Worm (Caenorhabditis elegans) whole organism, L1 larva: ENCODE data around the gene nra-1.

Experiments used
- C16A3.4 ChIP-seq: fragments of 150-350 bp; optimal IDR thresholded peaks from 2 replicates; lab custom pipeline; 2014; ENCODE audit warnings: missing biosample characterization, missing genetic modification characterization
- C34B4.2 ChIP-seq: sonication (generic microtip); optimal IDR thresholded peaks from 2 replicates; lab custom pipeline; 2017; ENCODE audit warnings: mild to moderate bottlenecking, missing genetic modification characterization, missing compliant biosample characterization
- F16B12.6 ChIP-seq: fragments of 150-350 bp; optimal IDR thresholded peaks from 2 replicates; lab custom pipeline; 2014; ENCODE audit warnings: missing biosample characterization, missing genetic modification characterization
- Y116A8C.19 ChIP-seq: sonication (generic microtip); optimal IDR thresholded peaks from 2 replicates; lab custom pipeline; 2016; ENCODE audit warnings: missing compliant biosample characterization, missing genetic modification characterization, borderline replicate concordance
- aha-1 ChIP-seq: fragments of 150-350 bp; optimal IDR thresholded peaks from 2 replicates; lab custom pipeline; 2014; ENCODE audit warnings: missing biosample characterization, missing genetic modification characterization
- alr-1 ChIP-seq: fragments of 200-800 bp; sonication (Bioruptor generic); optimal IDR thresholded peaks from 2 replicates; lab custom pipeline; 2018; ENCODE audit warnings: borderline replicate concordance, mild to moderate bottlenecking, missing genetic modification characterization, missing compliant biosample characterization
- aly-2 ChIP-seq: fragments of 150-350 bp; optimal IDR thresholded peaks from 2 replicates; lab custom pipeline; 2014; ENCODE audit warnings: missing biosample characterization, missing genetic modification characterization
- blmp-1 ChIP-seq: fragments of 150-350 bp; optimal IDR thresholded peaks from 2 replicates; lab custom pipeline; 2014; ENCODE audit warnings: missing biosample characterization, missing genetic modification characterization
- ceh-63 ChIP-seq: fragments of 200-800 bp; sonication (Bioruptor generic); optimal IDR thresholded peaks from 2 replicates; lab custom pipeline; 2018; ENCODE audit warnings: mild to moderate bottlenecking, missing genetic modification characterization, missing compliant biosample characterization
- ceh-82 ChIP-seq, 3 experiments: fragments of 150-350 bp in 1 of 3; sonication (generic microtip) in 2 of 3; optimal IDR thresholded peaks; 2 replicates each; lab custom pipeline; 2014 to 2017; ENCODE audit warnings: missing biosample characterization in 3 of 3, missing genetic modification characterization in 3 of 3
- ceh-88 ChIP-seq: fragments of 200-800 bp; sonication (Bioruptor generic); IDR thresholded peaks from 2 replicates; pipeline ENCODE4 v1.3.6; 2022; ENCODE audit warnings: missing genetic modification characterization, missing compliant biosample characterization
- dsc-1 ChIP-seq: sonication (generic microtip); optimal IDR thresholded peaks from 2 replicates; lab custom pipeline; 2016; ENCODE audit warnings: mild to moderate bottlenecking, missing genetic modification characterization, missing compliant biosample characterization
- efl-1 ChIP-seq, 4 experiments: fragments of 150-350 bp; optimal IDR thresholded peaks in 3 of 4; peaks in 1 of 4; 1 replicate in 1 of 4; 2 replicates in 3 of 4; lab custom pipeline; 2014; ENCODE audit warnings: missing biosample characterization in 2 of 4, missing genetic modification characterization in 2 of 4, missing genetic modification reagents in 2 of 4
- egl-27 ChIP-seq, 2 experiments: fragments of 150-350 bp in 1 of 2; sonication (generic microtip); optimal IDR thresholded peaks; 3 replicates each; lab custom pipeline; 2017 to 2018; ENCODE audit warnings: missing biosample characterization in 2 of 2, missing genetic modification characterization in 2 of 2, missing genetic modification reagents in 2 of 2
- elt-2 ChIP-seq: sonication (generic microtip); optimal IDR thresholded peaks from 2 replicates; lab custom pipeline; 2016; ENCODE audit warnings: missing genetic modification characterization, mild to moderate bottlenecking, inconsistent platforms, missing compliant biosample characterization, missing genetic modification reagents
- elt-3 ChIP-seq, 6 experiments: fragments of 150-350 bp in 1 of 6; sonication (generic microtip); optimal IDR thresholded peaks; 2 replicates each; lab custom pipeline; 2017 to 2018; ENCODE audit warnings: missing biosample characterization in 6 of 6, missing genetic modification characterization in 6 of 6, inconsistent platforms in 1 of 6
- ets-5 ChIP-seq: fragments of 200-800 bp; sonication (Bioruptor generic); IDR thresholded peaks from 2 replicates; pipeline ENCODE4 v1.3.6; 2022; ENCODE audit warnings: missing genetic modification characterization, missing compliant biosample characterization
- fkh-8 ChIP-seq: sonication (generic microtip); optimal IDR thresholded peaks from 2 replicates; lab custom pipeline; 2016; ENCODE audit warnings: mild to moderate bottlenecking, missing genetic modification characterization, missing compliant biosample characterization
- grh-1 ChIP-seq: fragments of 200-800 bp; sonication (Bioruptor generic); IDR thresholded peaks from 2 replicates; pipeline ENCODE4 v1.3.6; 2022; ENCODE audit warnings: missing genetic modification reagents, missing genetic modification characterization, missing compliant biosample characterization
- hlh-17 ChIP-seq: fragments of 200-800 bp; sonication (Bioruptor generic); optimal IDR thresholded peaks from 2 replicates; lab custom pipeline; 2018; ENCODE audit warnings: missing genetic modification characterization, mild to moderate bottlenecking, missing compliant biosample characterization, moderate library complexity, borderline replicate concordance
- hpl-2 ChIP-seq: fragments of 150-350 bp; optimal IDR thresholded peaks from 2 replicates; lab custom pipeline; 2014; ENCODE audit warnings: missing biosample characterization, missing genetic modification reagents, missing genetic modification characterization
- lin-14 ChIP-seq: fragments of 200-800 bp; sonication (Bioruptor generic); optimal IDR thresholded peaks from 2 replicates; lab custom pipeline; 2018; ENCODE audit warnings: mild to moderate bottlenecking, missing genetic modification characterization, moderate library complexity, missing compliant biosample characterization
- lin-35 ChIP-seq, 2 experiments: fragments of 150-350 bp; optimal IDR thresholded peaks; 2 replicates each; lab custom pipeline; 2014; ENCODE audit warnings: missing biosample characterization in 2 of 2, missing genetic modification characterization in 2 of 2, missing genetic modification reagents in 2 of 2
- lir-3 ChIP-seq: sonication (generic microtip); optimal IDR thresholded peaks from 2 replicates; lab custom pipeline; 2016; ENCODE audit warnings: mild to moderate bottlenecking, missing genetic modification characterization, moderate library complexity, missing compliant biosample characterization; ENCODE audit not compliant: poor library complexity
- lsy-2 ChIP-seq, 2 experiments: fragments of 150-350 bp; optimal IDR thresholded peaks; 2 replicates each; lab custom pipeline; 2014; ENCODE audit warnings: missing biosample characterization in 2 of 2, missing genetic modification characterization in 2 of 2
- mab-9 ChIP-seq: fragments of 200-800 bp; sonication (Bioruptor generic); IDR thresholded peaks from 2 replicates; pipeline ENCODE4 v1.3.6; 2022; ENCODE audit warnings: missing genetic modification reagents, missing genetic modification characterization, missing compliant biosample characterization
- mdl-1 ChIP-seq, 2 experiments: fragments of 150-350 bp; optimal IDR thresholded peaks; 2 replicates each; lab custom pipeline; 2014 to 2017; ENCODE audit warnings: missing biosample characterization in 2 of 2, missing genetic modification characterization in 2 of 2, inconsistent platforms in 1 of 2
- mef-2 ChIP-seq: fragments of 150-350 bp; optimal IDR thresholded peaks from 2 replicates; lab custom pipeline; 2014; ENCODE audit warnings: missing biosample characterization, missing genetic modification characterization
- mep-1 ChIP-seq: fragments of 150-350 bp; optimal IDR thresholded peaks from 2 replicates; lab custom pipeline; 2014; ENCODE audit warnings: missing biosample characterization, missing genetic modification characterization
- nhr-11 ChIP-seq: fragments of 150-350 bp; optimal IDR thresholded peaks from 2 replicates; lab custom pipeline; 2014; ENCODE audit warnings: missing biosample characterization, missing genetic modification characterization
- nhr-12 ChIP-seq: sonication (generic microtip); optimal IDR thresholded peaks from 2 replicates; lab custom pipeline; 2017; ENCODE audit warnings: missing biosample characterization, missing genetic modification characterization
- nhr-19 ChIP-seq: fragments of 200-800 bp; sonication (Bioruptor generic); conservative IDR thresholded peaks from 2 replicates; pipeline ENCODE4 v1.3.6; 2022; ENCODE audit warnings: missing genetic modification characterization, missing compliant biosample characterization
- nhr-20 ChIP-seq: sonication (generic microtip); optimal IDR thresholded peaks from 2 replicates; lab custom pipeline; 2016; ENCODE audit warnings: mild to moderate bottlenecking, missing genetic modification characterization, missing compliant biosample characterization
- nhr-28 ChIP-seq: fragments of 150-350 bp; optimal IDR thresholded peaks from 2 replicates; lab custom pipeline; 2014; ENCODE audit warnings: missing biosample characterization, missing genetic modification characterization
- nhr-71 ChIP-seq: sonication (generic microtip); optimal IDR thresholded peaks from 2 replicates; lab custom pipeline; 2016; ENCODE audit warnings: mild to moderate bottlenecking, missing genetic modification characterization, moderate library complexity, missing compliant biosample characterization
- nhr-85 ChIP-seq: sonication (generic microtip); peaks from one replicate; lab custom pipeline; 2016; ENCODE audit warnings: missing genetic modification characterization, inconsistent platforms, missing compliant biosample characterization
- nhr-90 ChIP-seq: sonication (generic microtip); optimal IDR thresholded peaks from 2 replicates; lab custom pipeline; 2016; ENCODE audit warnings: mild to moderate bottlenecking, missing genetic modification characterization, missing compliant biosample characterization; ENCODE audit not compliant: poor library complexity
- pax-3 ChIP-seq: fragments of 200-800 bp; sonication (Bioruptor generic); optimal IDR thresholded peaks from 2 replicates; lab custom pipeline; 2018; ENCODE audit warnings: mild to moderate bottlenecking, missing genetic modification characterization, moderate library complexity, missing compliant biosample characterization
- snu-23 ChIP-seq: sonication (generic microtip); optimal IDR thresholded peaks from 2 replicates; lab custom pipeline; 2016; ENCODE audit warnings: missing genetic modification characterization, missing compliant biosample characterization
- sox-4 ChIP-seq: sonication (generic microtip); optimal IDR thresholded peaks from 2 replicates; lab custom pipeline; 2016; ENCODE audit warnings: missing genetic modification characterization, missing compliant biosample characterization
- sptf-1 ChIP-seq: fragments of 150-350 bp; optimal IDR thresholded peaks from 2 replicates; lab custom pipeline; 2014; ENCODE audit warnings: missing biosample characterization, missing genetic modification characterization
- sup-37 ChIP-seq: fragments of 200-800 bp; sonication (Bioruptor generic); optimal IDR thresholded peaks from 2 replicates; lab custom pipeline; 2018; ENCODE audit warnings: mild to moderate bottlenecking, missing genetic modification characterization, missing compliant biosample characterization
- tbx-2 ChIP-seq: sonication (generic microtip); optimal IDR thresholded peaks from 2 replicates; lab custom pipeline; 2016; ENCODE audit warnings: missing genetic modification characterization, missing compliant biosample characterization
- tlp-1 ChIP-seq: fragments of 150-350 bp; optimal IDR thresholded peaks from 2 replicates; lab custom pipeline; 2014; ENCODE audit warnings: missing biosample characterization, missing genetic modification characterization
- unc-30 ChIP-seq: sonication (generic microtip); optimal IDR thresholded peaks from 2 replicates; lab custom pipeline; 2017; ENCODE audit warnings: missing biosample characterization, missing genetic modification characterization
- unc-62 ChIP-seq: fragments of 150-350 bp; optimal IDR thresholded peaks from 2 replicates; lab custom pipeline; 2014; ENCODE audit warnings: missing biosample characterization, missing genetic modification reagents, missing genetic modification characterization
- vab-15 ChIP-seq: sonication (generic microtip); optimal IDR thresholded peaks from 2 replicates; lab custom pipeline; 2017; ENCODE audit warnings: missing genotype, mild to moderate bottlenecking, missing genetic modification characterization, missing compliant biosample characterization

nra-1 gene

DNA sequence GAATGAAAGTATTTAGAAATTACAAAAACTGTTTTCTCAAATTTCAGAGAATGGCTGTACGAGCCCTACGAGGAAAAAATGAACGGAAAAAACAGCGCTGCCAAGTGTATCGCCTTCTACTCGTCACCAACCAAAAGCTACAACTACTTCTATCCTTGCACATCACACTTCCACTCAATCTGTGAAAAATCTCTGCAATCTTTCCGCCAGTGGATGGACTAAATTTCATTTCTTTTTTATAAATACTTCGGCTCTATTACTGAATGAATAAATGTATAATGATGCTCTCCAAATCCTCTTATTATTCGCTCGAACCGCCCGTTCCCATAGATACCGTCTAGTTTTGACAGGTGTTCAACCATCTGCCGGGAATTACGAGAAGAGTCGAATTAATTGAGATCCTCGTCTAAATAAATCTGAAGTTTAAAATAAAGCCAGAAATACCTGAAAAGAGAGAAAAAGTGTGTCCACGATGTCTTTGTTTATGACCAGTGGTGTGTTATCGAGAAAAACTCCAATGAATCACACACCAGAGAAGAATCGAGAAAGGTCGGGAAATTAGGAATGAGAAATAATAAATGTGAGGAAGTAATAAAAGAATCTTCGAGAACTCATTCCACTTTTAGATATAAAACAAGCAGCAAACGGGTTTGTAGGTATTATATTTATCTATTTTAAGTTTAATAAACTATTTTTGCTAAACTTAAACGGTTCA, 6.4 kb downstream of the nra-1 start (continued):
- no peak for TF ChIP-seq aly-2 (tag; lab: Kevin White, UChicago)
- TF ChIP-seq tlp-1 (tag; lab: Kevin White, UChicago): no peak
- TF ChIP-seq nhr-28 (tag; lab: Kevin White, UChicago): no peak
- peak; percentile 10 for TF ChIP-seq blmp-1 (tag; lab: Kevin White, UChicago)

DNA sequence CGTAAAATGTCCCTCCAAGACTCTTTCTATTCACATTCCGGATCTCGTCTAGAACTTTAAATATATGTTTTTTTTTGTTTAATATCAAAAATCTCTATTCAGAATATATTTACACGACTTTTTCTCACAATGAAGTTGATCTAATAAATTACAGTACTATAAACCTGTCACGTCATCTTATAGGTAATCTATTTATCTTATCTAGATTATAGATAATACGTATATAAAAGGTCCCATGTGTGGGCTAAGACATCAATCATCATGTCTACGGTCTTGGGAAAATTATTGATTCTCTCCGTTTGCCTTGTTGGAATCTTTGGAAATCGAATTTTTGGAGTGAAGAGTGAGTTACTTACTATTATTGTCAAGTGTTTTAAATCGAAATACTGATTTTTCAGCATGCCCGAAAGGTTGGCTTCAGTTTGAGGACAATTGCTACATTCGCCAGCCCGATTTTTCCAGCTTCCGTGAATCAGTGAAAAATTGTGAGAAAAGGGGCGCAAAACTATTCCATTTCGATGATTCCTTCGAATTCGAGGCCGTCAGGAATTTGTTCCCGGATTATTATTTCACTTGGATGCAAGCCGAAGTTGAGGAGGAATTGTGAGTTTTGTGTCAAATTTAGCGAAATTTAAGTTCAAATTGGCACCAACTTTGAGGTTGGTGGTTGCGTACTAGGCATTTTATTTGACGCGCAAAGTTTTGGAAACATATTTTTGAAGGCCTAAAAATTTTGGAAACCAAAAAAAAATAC, 7.1 kb downstream of the nra-1 start, which contains the start of gene clec-196:
Gene clec-196 (plus strand): TSS at position 252 of the 754 bp plus-strand sequence.
- no peak for TF ChIP-seq vab-15
- no peak for TF ChIP-seq aha-1 (tag; lab: Kevin White, UChicago)
- no peak for TF ChIP-seq mep-1
- TF ChIP-seq sup-37 (GFP tag; lab: Kevin White, UChicago): no peak
- TF ChIP-seq tbx-2 (tag; lab: Kevin White, UChicago): no peak
- TF ChIP-seq lsy-2 (tag; optimal IDR thresholded peaks at IDR 0.05; lab: Kevin White, UChicago): peak in 1 of 2 experiments; percentile 9
- TF ChIP-seq mdl-1 (tag; optimal IDR thresholded peaks at IDR 0.05; lab: Kevin White, UChicago): no peak
- no peak for TF ChIP-seq sptf-1 (tag; lab: Kevin White, UChicago)
- TF ChIP-seq grh-1: peak; percentile 23; the same call in 1 of the 2 replicates
- TF ChIP-seq lin-35 (GFP tag; optimal IDR thresholded peaks at IDR 0.05; lab: Kevin White, UChicago): peak; percentile 5 to 77
- no peak for TF ChIP-seq nhr-20 (tag; lab: Kevin White, UChicago)
- no peak for TF ChIP-seq hlh-17 (GFP tag; lab: Kevin White, UChicago)
- no peak for TF ChIP-seq nhr-90 (tag; lab: Kevin White, UChicago)
- TF ChIP-seq lir-3 (tag; lab: Kevin White, UChicago): no peak
- no peak for TF ChIP-seq mab-9 (GFP tag; lab: Robert Waterston, UW)
- TF ChIP-seq nhr-85: no peak
- no peak for TF ChIP-seq fkh-8 (tag; lab: Kevin White, UChicago)
- TF ChIP-seq nhr-12 (tag; lab: Kevin White, UChicago): no peak
- no peak for TF ChIP-seq ceh-82 (tag; optimal IDR thresholded peaks at IDR 0.05; lab: Kevin White, UChicago)
- TF ChIP-seq C34B4.2 (tag; lab: Kevin White, UChicago): no peak
- no peak for TF ChIP-seq pax-3 (tag; lab: Kevin White, UChicago)
- no peak for TF ChIP-seq blmp-1 (tag; lab: Kevin White, UChicago)
- peak; percentile 72 for TF ChIP-seq F16B12.6 (tag; lab: Kevin White, UChicago)
- no peak for TF ChIP-seq Y116A8C.19 (tag; lab: Kevin White, UChicago)
- no peak for TF ChIP-seq ceh-63 (GFP tag; lab: Kevin White, UChicago)
- no peak for TF ChIP-seq hpl-2 (GFP tag; lab: Kevin White, UChicago)
- no peak for TF ChIP-seq unc-30 (tag; lab: Kevin White, UChicago)
- no peak for TF ChIP-seq lin-14 (GFP tag; lab: Kevin White, UChicago)
- no peak for TF ChIP-seq nhr-11
- no peak for TF ChIP-seq unc-62
- no peak for TF ChIP-seq nhr-71 (tag; lab: Kevin White, UChicago)
- TF ChIP-seq egl-27 (tag; optimal IDR thresholded peaks at IDR 0.05; lab: Kevin White, UChicago): no peak
- peak; percentile 17 for TF ChIP-seq mef-2 (tag; lab: Kevin White, UChicago)
- no peak for TF ChIP-seq sox-4 (tag; lab: Kevin White, UChicago)
- TF ChIP-seq dsc-1 (tag; lab: Kevin White, UChicago): no peak
- no peak for TF ChIP-seq elt-3 (tag; optimal IDR thresholded peaks at IDR 0.05; lab: Kevin White, UChicago)
- 0 out of 2 replicates have a peak, but pooled peaks have one; percentile 14 for TF ChIP-seq ceh-88 (GFP tag; lab: Robert Waterston, UW)
- TF ChIP-seq C16A3.4 (tag; lab: Kevin White, UChicago): peak; percentile 1
- no peak for TF ChIP-seq snu-23 (GFP tag; lab: Kevin White, UChicago)
- TF ChIP-seq ets-5: no peak
- TF ChIP-seq nhr-19 (GFP tag; lab: Robert Waterston, UW): no peak
- TF ChIP-seq alr-1 (tag; lab: Kevin White, UChicago): no peak
- peak in 1 of 2 experiments; percentile 67 for TF ChIP-seq efl-1 (optimal IDR thresholded peaks at IDR 0.05; lab: Kevin White, UChicago)
- TF ChIP-seq efl-1 (GFP tag; optimal IDR thresholded peaks at IDR 0.05 in 1 of 2; lab: Kevin White, UChicago): peak; percentile 76 to 96
- TF ChIP-seq nhr-28 (tag; lab: Kevin White, UChicago): no peak
- no peak for TF ChIP-seq elt-2 (tag; lab: Kevin White, UChicago)
